Fruit fly (Drosophila melanogaster): ENCODE results near the gene spri.

The spri gene

DNA sequence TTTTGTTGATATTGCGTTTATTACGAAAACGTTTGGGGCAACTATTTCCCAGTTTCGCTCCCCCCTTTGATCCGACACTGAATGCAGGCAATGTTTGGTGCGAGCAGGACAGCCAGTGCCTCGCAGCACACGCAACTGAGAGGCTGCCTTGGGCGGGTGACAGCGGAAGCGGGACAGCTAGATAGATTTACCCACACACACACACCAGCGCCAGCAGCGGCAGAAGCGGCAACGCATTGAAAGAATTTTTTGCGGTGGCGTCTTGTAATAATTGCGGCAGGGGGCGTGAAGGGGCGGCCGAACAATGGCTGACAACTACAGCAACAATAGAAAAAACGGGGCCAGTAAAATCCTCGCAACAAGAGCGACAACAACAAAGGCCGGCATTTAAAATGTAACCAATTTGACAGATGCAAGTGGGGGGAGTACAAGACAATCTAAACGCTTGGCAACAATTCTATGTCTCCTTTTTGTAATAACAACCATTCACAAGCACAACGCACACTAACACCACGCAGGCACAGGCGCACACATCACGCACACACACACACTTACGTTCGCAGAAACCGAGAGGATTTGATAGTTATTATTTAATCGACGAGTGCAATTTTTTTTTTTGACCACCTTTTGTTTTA lies 112.5 kb downstream of the spri start (continued):
- no peak for TF ChIP-seq wdn (GFP tag; IDR thresholded peaks at IDR 0.05)
- TF ChIP-seq CG10979 (tag; optimal IDR thresholded peaks at IDR 0.05): no peak
- no peak for TF ChIP-seq E2f1 (GFP tag; IDR thresholded peaks at IDR 0.05)
- TF ChIP-seq Spps (tag; optimal IDR thresholded peaks at IDR 0.05): no peak
- TF ChIP-seq sens-2 (GFP tag; IDR thresholded peaks at IDR 0.05): no peak
- TF ChIP-seq ttk (GFP tag; IDR thresholded peaks at IDR 0.05): no peak
- no peak for TF ChIP-seq CG17912 (GFP tag; optimal IDR thresholded peaks at IDR 0.05)
- no peak for TF ChIP-seq insv (GFP tag; optimal IDR thresholded peaks at IDR 0.05)
- no peak for TF ChIP-seq CG6272 (GFP tag; IDR thresholded peaks at IDR 0.05)
- no peak for TF ChIP-seq Dip2 (GFP tag; IDR thresholded peaks at IDR 0.05)
- TF ChIP-seq Drgx (GFP tag; IDR thresholded peaks at IDR 0.05): 0 out of 2 replicates have a peak, but pooled peaks have one; percentile 22
- TF ChIP-seq CG3163 (GFP tag; optimal IDR thresholded peaks at IDR 0.05): no peak
- no peak for TF ChIP-seq Atf6 (GFP tag; IDR thresholded peaks at IDR 0.05)
- no peak for TF ChIP-seq eyg (GFP tag; optimal IDR thresholded peaks at IDR 0.05)
- no peak for TF ChIP-seq Dp (GFP tag; optimal IDR thresholded peaks at IDR 0.05)
- no peak for TF ChIP-seq dysf (GFP tag; IDR thresholded peaks at IDR 0.05)
- no peak for TF ChIP-seq dmrt11E (tag; optimal IDR thresholded peaks at IDR 0.05)
- peak; percentile 29; the same call in 1 of the 2 replicates for TF ChIP-seq slbo (GFP tag; IDR thresholded peaks at IDR 0.05)
- TF ChIP-seq CG43689 (GFP tag; IDR thresholded peaks at IDR 0.05): no peak
- TF ChIP-seq CG2202 (tag; optimal IDR thresholded peaks at IDR 0.05): no peak
- TF ChIP-seq CG5180 (GFP tag; optimal IDR thresholded peaks at IDR 0.05): no peak
- no peak for TF ChIP-seq CG10267 (tag; optimal IDR thresholded peaks at IDR 0.05)
- no peak for TF ChIP-seq HLH4C (GFP tag; IDR thresholded peaks at IDR 0.05; ENCODE audit: partially characterized antibody)
- no peak for TF ChIP-seq da (GFP tag; optimal IDR thresholded peaks at IDR 0.05)
- TF ChIP-seq H2.0 (GFP tag; IDR thresholded peaks at IDR 0.05): no peak
- TF ChIP-seq chn (GFP tag; optimal IDR thresholded peaks at IDR 0.05): peak; percentile 18
- TF ChIP-seq ara (GFP tag; IDR thresholded peaks at IDR 0.05): no peak
- TF ChIP-seq cas (GFP tag; IDR thresholded peaks at IDR 0.05): no peak
- no peak for TF ChIP-seq CG9215 (GFP tag; IDR thresholded peaks at IDR 0.05)
- TF ChIP-seq CG15514 (GFP tag; optimal IDR thresholded peaks at IDR 0.05): no peak
- peak in 1 of 2 experiments; percentile 69 for TF ChIP-seq Pdp1 (GFP tag; optimal IDR thresholded peaks at IDR 0.05)
- TF ChIP-seq sim (GFP tag; IDR thresholded peaks at IDR 0.05): no peak
- no peak for TF ChIP-seq fd3F (GFP tag; optimal IDR thresholded peaks at IDR 0.05)
- peak; percentile 42; the same call in 1 of the 2 replicates for TF ChIP-seq CG4360 (GFP tag; IDR thresholded peaks at IDR 0.05)
- TF ChIP-seq luna (GFP tag; optimal IDR thresholded peaks at IDR 0.05): no peak
- no peak for TF ChIP-seq seq (GFP tag; IDR thresholded peaks at IDR 0.05)
- TF ChIP-seq Ravus (GFP tag; IDR thresholded peaks at IDR 0.05): no peak
- no peak for TF ChIP-seq Bteb2 (GFP tag; optimal IDR thresholded peaks at IDR 0.05)
- TF ChIP-seq CG6765 (GFP tag; optimal IDR thresholded peaks at IDR 0.05): no peak
- no peak for TF ChIP-seq CG16815 (GFP tag; optimal IDR thresholded peaks at IDR 0.05)
- TF ChIP-seq sqz (GFP tag; optimal IDR thresholded peaks at IDR 0.05): no peak
- no peak for TF ChIP-seq CG8281 (tag; optimal IDR thresholded peaks at IDR 0.05)
- no peak for TF ChIP-seq al (GFP tag; IDR thresholded peaks at IDR 0.05)
- peak; percentile 32 for TF ChIP-seq gsb-n (tag; optimal IDR thresholded peaks at IDR 0.05)
- TF ChIP-seq CG7786 (GFP tag; optimal IDR thresholded peaks at IDR 0.05): no peak
- no peak for TF ChIP-seq gem (tag; optimal IDR thresholded peaks at IDR 0.05)
- TF ChIP-seq Gug (GFP tag; IDR thresholded peaks at IDR 0.05): no peak
- no peak for TF ChIP-seq Eip74EF (GFP tag; optimal IDR thresholded peaks at IDR 0.05)
- no peak for TF ChIP-seq en (GFP tag; optimal IDR thresholded peaks at IDR 0.05)
- TF ChIP-seq CG7271 (tag; optimal IDR thresholded peaks at IDR 0.05): no peak
- TF ChIP-seq Rx (GFP tag; IDR thresholded peaks at IDR 0.05): no peak

All from whole organism, embryonic.